Fruit fly (Drosophila melanogaster) whole organism, embryonic: ENCODE results near the gene CG42269.
A peak's percentile ranks its signal among the peaks of the same experiment; 100 is the strongest.

Source experiments
- CG1024 ChIP-seq: fragments of 200-800 bp; sonication (Bioruptor generic); IDR thresholded peaks from 2 replicates; pipeline ENCODE4 v1.3.6; 2022; ENCODE audit warnings: missing biosample characterization, missing genetic modification characterization
- CG12104 ChIP-seq: fragments of 200-800 bp; sonication (Bioruptor generic); optimal IDR thresholded peaks from 3 replicates; lab custom pipeline; 2016; ENCODE audit warnings: missing biosample characterization, missing genetic modification characterization
- CG12744 ChIP-seq: fragments of 200-800 bp; sonication (Bioruptor generic); optimal IDR thresholded peaks from 2 replicates; lab custom pipeline; 2016; ENCODE audit warnings: missing biosample characterization, missing genetic modification characterization
- CG13123 ChIP-seq: fragments of 200-800 bp; sonication (Bioruptor generic); optimal IDR thresholded peaks from 2 replicates; lab custom pipeline; 2016; ENCODE audit warnings: missing biosample characterization, missing genetic modification characterization
- CG13894 ChIP-seq: fragments of 200-800 bp; sonication (Bioruptor generic); optimal IDR thresholded peaks from 3 replicates; lab custom pipeline; 2018; ENCODE audit warnings: missing biosample characterization, mild to moderate bottlenecking, missing genetic modification characterization, moderate library complexity
- CG17612 ChIP-seq: fragments of 200-800 bp; sonication (Bioruptor generic); IDR thresholded peaks from 2 replicates; pipeline ENCODE4 v1.3.6; 2022; ENCODE audit warnings: missing biosample characterization, missing genetic modification characterization
- CG18476 ChIP-seq: fragments of 200-800 bp; sonication (Bioruptor generic); optimal IDR thresholded peaks from 2 replicates; lab custom pipeline; 2016; ENCODE audit warnings: missing biosample characterization, mild to moderate bottlenecking, missing genetic modification characterization
- CG2199 ChIP-seq: fragments of 200-800 bp; sonication (Bioruptor generic); IDR thresholded peaks from 3 replicates; pipeline ENCODE4 v1.3.6; 2022; ENCODE audit warnings: missing biosample characterization, missing genetic modification characterization
- CG3726 ChIP-seq: fragments of 200-800 bp; sonication (Bioruptor generic); IDR thresholded peaks from 3 replicates; pipeline ENCODE4, ENCODE4 v1.3.6; 2022; ENCODE audit warnings: missing biosample characterization, missing genetic modification characterization
- CG6683 ChIP-seq: fragments of 200-800 bp; sonication (Bioruptor generic); optimal IDR thresholded peaks from 2 replicates; lab custom pipeline; 2017; ENCODE audit warnings: missing biosample characterization, mild to moderate bottlenecking, missing genetic modification characterization, missing genetic modification reagents
- CG7357 ChIP-seq: fragments of 200-800 bp; sonication (Bioruptor generic); IDR thresholded peaks from 3 replicates; pipeline ENCODE4 v1.3.6; 2022; ENCODE audit warnings: missing biosample characterization, missing genetic modification characterization
- CG7786 ChIP-seq: fragments of 200-800 bp; sonication (Bioruptor generic); optimal IDR thresholded peaks from 2 replicates; lab custom pipeline; 2016; ENCODE audit warnings: missing biosample characterization, missing genetic modification characterization
- CG7839 ChIP-seq: fragments of 200-800 bp; sonication (Bioruptor generic); optimal IDR thresholded peaks from 3 replicates; lab custom pipeline; 2018; ENCODE audit warnings: missing biosample characterization, mild to moderate bottlenecking, missing genetic modification characterization, moderate library complexity
- CG7928 ChIP-seq: fragments of 200-800 bp; sonication (Bioruptor generic); optimal IDR thresholded peaks from 2 replicates; lab custom pipeline; 2017; ENCODE audit warnings: missing biosample characterization, mild to moderate bottlenecking, missing genetic modification characterization
- CG8944 ChIP-seq: fragments of 200-800 bp; sonication (Bioruptor generic); optimal IDR thresholded peaks from 3 replicates; lab custom pipeline; 2016; ENCODE audit warnings: missing biosample characterization, missing genetic modification characterization
- Camta ChIP-seq: fragments of 200-800 bp; sonication (Bioruptor generic); optimal IDR thresholded peaks from 2 replicates; lab custom pipeline; 2016; ENCODE audit warnings: missing biosample characterization, missing genetic modification characterization
- CoRest ChIP-seq: fragments of 200-800 bp; sonication (Bioruptor generic); optimal IDR thresholded peaks from 3 replicates; lab custom pipeline; 2018; ENCODE audit warnings: missing biosample characterization, mild to moderate bottlenecking, missing genetic modification characterization, moderate library complexity
- D19B ChIP-seq: fragments of 200-800 bp; sonication (Bioruptor generic); optimal IDR thresholded peaks from 2 replicates; lab custom pipeline; 2017; ENCODE audit warnings: missing biosample characterization, mild to moderate bottlenecking, missing genetic modification characterization
- Doc2 ChIP-seq: fragments of 200-800 bp; sonication (Bioruptor generic); IDR thresholded peaks from 2 replicates; pipeline ENCODE4 v1.3.6; 2022; ENCODE audit warnings: missing biosample characterization, missing genetic modification characterization
- Fer3 ChIP-seq: fragments of 200-800 bp; sonication (Bioruptor generic); optimal IDR thresholded peaks from 2 replicates; lab custom pipeline; 2018; ENCODE audit warnings: missing biosample characterization, mild to moderate bottlenecking, missing genetic modification characterization, moderate library complexity
- H15 ChIP-seq: fragments of 200-800 bp; sonication (Bioruptor generic); IDR thresholded peaks from 3 replicates; pipeline ENCODE4 v1.3.6; 2022; ENCODE audit warnings: missing biosample characterization, missing genetic modification characterization
- HLH54F ChIP-seq: fragments of 200-800 bp; sonication (Bioruptor generic); optimal IDR thresholded peaks from 3 replicates; lab custom pipeline; 2016; ENCODE audit warnings: missing biosample characterization, missing genetic modification characterization
- Hr51 ChIP-seq, 2 experiments: fragments of 200-800 bp; sonication (Bioruptor generic); optimal IDR thresholded peaks; 2 replicates in 1 of 2; 3 replicates in 1 of 2; lab custom pipeline; 2016 to 2018; ENCODE audit warnings: missing biosample characterization in 2 of 2, missing genetic modification characterization in 2 of 2, mild to moderate bottlenecking in 1 of 2, moderate library complexity in 1 of 2
- Lhr ChIP-seq: fragments of 200-800 bp; sonication (Bioruptor generic); optimal IDR thresholded peaks from 3 replicates; lab custom pipeline; 2017; ENCODE audit warnings: mild to moderate bottlenecking, missing biosample characterization, missing genetic modification reagents, missing genetic modification characterization
- MTF-1 ChIP-seq: fragments of 200-800 bp; sonication (Bioruptor generic); optimal IDR thresholded peaks from 2 replicates; lab custom pipeline; 2018; ENCODE audit warnings: missing biosample characterization, mild to moderate bottlenecking, missing genetic modification characterization, borderline replicate concordance
- NC2β ChIP-seq: fragments of 200-800 bp; sonication (Bioruptor generic); optimal IDR thresholded peaks from 2 replicates; lab custom pipeline; 2016; ENCODE audit warnings: missing biosample characterization, missing genetic modification characterization
- Oaz ChIP-seq: fragments of 200-800 bp; sonication (Bioruptor generic); IDR thresholded peaks from 2 replicates; pipeline ENCODE4 v1.3.6; 2022; ENCODE audit warnings: missing biosample characterization, missing genetic modification characterization
- Scr ChIP-seq: fragments of 200-800 bp; sonication (Bioruptor generic); IDR thresholded peaks from 2 replicates; pipeline ENCODE4 v1.3.6; 2022; ENCODE audit warnings: missing biosample characterization, missing genetic modification characterization; ENCODE audit not compliant: partially characterized antibody
- Ssrp ChIP-seq: fragments of 200-800 bp; sonication (Bioruptor generic); optimal IDR thresholded peaks from 2 replicates; lab custom pipeline; 2018; ENCODE audit warnings: missing biosample characterization, mild to moderate bottlenecking, missing genetic modification characterization, moderate library complexity
- Stat92E ChIP-seq, 3 experiments: fragments of >200 bp in 2 of 3; fragments of 200-800 bp in 1 of 3; sonication (Bioruptor generic) in 1 of 3; optimal IDR thresholded peaks; 2 replicates each; lab custom pipeline; 2017 to 2019; ENCODE audit warnings: missing biosample characterization in 3 of 3, missing genetic modification characterization in 3 of 3, mild to moderate bottlenecking in 1 of 3, moderate library complexity in 1 of 3
- Vsx1 ChIP-seq: fragments of 200-800 bp; sonication (Bioruptor generic); optimal IDR thresholded peaks from 2 replicates; lab custom pipeline; 2017; ENCODE audit warnings: missing biosample characterization, mild to moderate bottlenecking, missing genetic modification characterization, missing genetic modification reagents
- aop ChIP-seq: fragments of 200-800 bp; sonication (Bioruptor generic); IDR thresholded peaks from 2 replicates; pipeline ENCODE4 v1.3.6; 2022; ENCODE audit warnings: missing biosample characterization, missing genetic modification characterization
- br ChIP-seq: fragments of >200 bp; optimal IDR thresholded peaks from 2 replicates; lab custom pipeline; 2017
- btn ChIP-seq: fragments of 200-800 bp; sonication (Bioruptor generic); optimal IDR thresholded peaks from 2 replicates; lab custom pipeline; 2016; ENCODE audit warnings: missing biosample characterization, missing genetic modification characterization
- emc ChIP-seq: fragments of 200-800 bp; sonication (Bioruptor generic); optimal IDR thresholded peaks from 2 replicates; lab custom pipeline; 2016; ENCODE audit warnings: missing biosample characterization, missing genetic modification characterization
- gcm ChIP-seq: fragments of 200-800 bp; sonication (Bioruptor generic); optimal IDR thresholded peaks from 2 replicates; lab custom pipeline; 2019; ENCODE audit warnings: missing biosample characterization, mild to moderate bottlenecking, missing genetic modification characterization, moderate library complexity
- knrl ChIP-seq: fragments of 200-800 bp; sonication (Bioruptor generic); IDR thresholded peaks from 3 replicates; pipeline ENCODE4 v1.3.6; 2022; ENCODE audit warnings: missing biosample characterization, missing genetic modification characterization; ENCODE audit not compliant: partially characterized antibody
- maf-S ChIP-seq: fragments of 200-800 bp; sonication (Bioruptor generic); optimal IDR thresholded peaks from 2 replicates; lab custom pipeline; 2016; ENCODE audit warnings: missing biosample characterization, missing genetic modification characterization
- mam ChIP-seq: fragments of 200-800 bp; sonication (Bioruptor generic); optimal IDR thresholded peaks from 3 replicates; lab custom pipeline; 2016; ENCODE audit warnings: missing biosample characterization, missing genetic modification characterization
- mld ChIP-seq: fragments of 200-800 bp; sonication (Bioruptor generic); IDR thresholded peaks from 3 replicates; pipeline ENCODE4 v1.3.6; 2022; ENCODE audit warnings: missing biosample characterization, missing genetic modification characterization; ENCODE audit not compliant: partially characterized antibody
- p53 ChIP-seq: fragments of 200-800 bp; sonication (Bioruptor generic); optimal IDR thresholded peaks from 2 replicates; lab custom pipeline; 2016; ENCODE audit warnings: missing biosample characterization, missing genetic modification characterization
- peb ChIP-seq: fragments of 200-800 bp; sonication (Bioruptor generic); IDR thresholded peaks from 2 replicates; pipeline ENCODE4 v1.3.6; 2022; ENCODE audit warnings: missing biosample characterization, missing genetic modification characterization
- ranshi ChIP-seq: fragments of 200-800 bp; sonication (Bioruptor generic); IDR thresholded peaks from 2 replicates; pipeline ENCODE4 v1.3.6; 2022; ENCODE audit warnings: missing biosample characterization, missing genetic modification characterization
- repo ChIP-seq: fragments of 200-800 bp; sonication (Bioruptor generic); optimal IDR thresholded peaks from 2 replicates; lab custom pipeline; 2016; ENCODE audit warnings: missing biosample characterization, missing genetic modification characterization
- sens ChIP-seq: fragments of 200-800 bp; sonication (Bioruptor generic); peaks from one replicate; lab custom pipeline; 2016; ENCODE audit warnings: missing biosample characterization, missing genetic modification characterization
- sens-2 ChIP-seq: fragments of 200-800 bp; sonication (Bioruptor generic); IDR thresholded peaks from 2 replicates; pipeline ENCODE4 v1.3.6; 2022; ENCODE audit warnings: missing biosample characterization, missing genetic modification characterization
- slbo ChIP-seq: fragments of 200-800 bp; sonication (Bioruptor generic); IDR thresholded peaks from 2 replicates; pipeline ENCODE4 v1.3.6; 2022; ENCODE audit warnings: missing biosample characterization, missing genetic modification characterization
- slp2 ChIP-seq: fragments of 200-800 bp; sonication (Bioruptor generic); optimal IDR thresholded peaks from 2 replicates; lab custom pipeline; 2016; ENCODE audit warnings: missing biosample characterization, missing genetic modification characterization
- stc ChIP-seq: fragments of 200-800 bp; sonication (Bioruptor generic); IDR thresholded peaks from 2 replicates; pipeline ENCODE4 v1.3.6; 2022; ENCODE audit warnings: missing biosample characterization, missing genetic modification characterization
- unpg ChIP-seq: fragments of 200-800 bp; sonication (Bioruptor generic); optimal IDR thresholded peaks from 3 replicates; lab custom pipeline; 2018; ENCODE audit warnings: missing biosample characterization, mild to moderate bottlenecking, missing genetic modification characterization, moderate library complexity
- zf30C ChIP-seq: fragments of 200-800 bp; sonication (Bioruptor generic); optimal IDR thresholded peaks from 3 replicates; lab custom pipeline; 2018; ENCODE audit warnings: missing biosample characterization, mild to moderate bottlenecking, missing genetic modification characterization

Gene CG42269

DNA sequence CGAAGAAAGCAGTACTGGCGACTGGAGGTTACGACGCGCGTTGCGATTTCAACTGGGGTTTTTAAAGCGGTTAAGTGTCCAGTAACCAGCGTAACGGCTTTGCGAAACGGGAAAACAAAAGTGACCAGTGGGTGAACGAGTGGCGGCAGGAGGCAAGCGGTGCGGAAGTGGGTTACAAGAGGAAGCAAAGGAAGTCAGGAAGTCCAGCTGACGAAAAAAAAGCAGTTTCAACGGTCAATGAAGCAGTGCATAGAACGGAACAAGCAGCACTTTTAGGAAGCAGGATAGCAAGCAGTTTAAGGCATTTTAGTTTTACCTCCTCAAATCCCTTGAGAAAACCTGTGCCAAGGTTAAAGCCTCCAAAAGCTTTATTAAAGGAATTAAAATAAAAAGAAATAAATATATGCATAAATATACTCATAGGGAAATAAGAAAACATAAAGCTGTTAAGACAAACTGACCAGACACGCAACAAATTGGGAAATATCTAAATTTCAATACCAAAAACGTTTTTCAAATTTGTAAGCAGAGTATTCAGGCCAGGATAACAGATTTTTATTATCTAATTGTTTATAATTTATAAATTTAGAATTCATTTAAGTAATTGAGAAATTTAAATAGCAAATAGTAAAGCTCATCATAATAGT lies 6.9 kb upstream of the CG42269 start, which contains the start of gene CG6592 (continued):
- no peak for TF ChIP-seq CG13123
- TF ChIP-seq slp2 (GFP tag; lab: Kevin White, UChicago): peak; percentile 4
- TF ChIP-seq aop: peak; percentile 40; the same call in 1 of the 2 replicates
- peak; percentile 4 for TF ChIP-seq mam
- no peak for TF ChIP-seq stc (GFP tag; lab: Robert Waterston, UW)
- TF ChIP-seq CG2199 (GFP tag; lab: Robert Waterston, UW): no peak
- no peak for TF ChIP-seq br (lab: Kevin White, UChicago)
- no peak for TF ChIP-seq CG8944 (GFP tag; lab: Kevin White, UChicago)
- no peak for TF ChIP-seq Fer3 (tag; lab: Kevin White, UChicago)
- TF ChIP-seq CG13894: no peak
- TF ChIP-seq ranshi (GFP tag; lab: Robert Waterston, UW): no peak
- peak; percentile 20 for TF ChIP-seq Ssrp (tag; lab: Kevin White, UChicago)
- TF ChIP-seq Hr51 (GFP tag; optimal IDR thresholded peaks at IDR 0.05; lab: Kevin White, UChicago): peak in 1 of 2 experiments; percentile 14
- TF ChIP-seq CG7786 (GFP tag; lab: Kevin White, UChicago): no peak
- no peak for TF ChIP-seq CG12104 (GFP tag; lab: Kevin White, UChicago)
- no peak for TF ChIP-seq D19B
- TF ChIP-seq btn: no peak
- TF ChIP-seq knrl (GFP tag; lab: Robert Waterston, UW): peak; percentile 38; the same call in 1 of the 3 replicates
- TF ChIP-seq emc (GFP tag; lab: Kevin White, UChicago): no peak
- TF ChIP-seq Stat92E (GFP tag; optimal IDR thresholded peaks at IDR 0.05; lab: Kevin White, UChicago): no peak
- TF ChIP-seq zf30C (GFP tag; lab: Kevin White, UChicago): no peak
- TF ChIP-seq MTF-1 (GFP tag; lab: Kevin White, UChicago): no peak
- TF ChIP-seq CG7357 (GFP tag; lab: Robert Waterston, UW): no peak
- TF ChIP-seq sens: peak; percentile 80
- no peak for TF ChIP-seq Scr (GFP tag; lab: Robert Waterston, UW)
- TF ChIP-seq CG12744: peak; percentile 4
- no peak for TF ChIP-seq Doc2 (GFP tag; lab: Robert Waterston, UW)
- TF ChIP-seq CG17612: no peak
- peak; percentile 16; the same call in 1 of the 2 replicates for TF ChIP-seq CG1024
- no peak for TF ChIP-seq Vsx1
- peak; percentile 49 for TF ChIP-seq CG7839 (tag; lab: Kevin White, UChicago)
- TF ChIP-seq mld (GFP tag; lab: Robert Waterston, UW): no peak
- TF ChIP-seq gcm (GFP tag; lab: Kevin White, UChicago): no peak
- TF ChIP-seq HLH54F (GFP tag; lab: Kevin White, UChicago): no peak
- no peak for TF ChIP-seq slbo
- TF ChIP-seq p53 (GFP tag; lab: Kevin White, UChicago): no peak
- peak; percentile 69 for TF ChIP-seq NC2β (GFP tag; lab: Kevin White, UChicago)
- TF ChIP-seq Oaz (GFP tag; lab: Robert Waterston, UW): no peak
- no peak for TF ChIP-seq sens-2 (GFP tag; lab: Robert Waterston, UW)
- no peak for TF ChIP-seq H15
- peak; percentile 41 for TF ChIP-seq Camta
- peak; percentile 18 for TF ChIP-seq unpg (GFP tag; lab: Kevin White, UChicago)
- no peak for TF ChIP-seq CG3726
- TF ChIP-seq maf-S (GFP tag; lab: Kevin White, UChicago): no peak
- TF ChIP-seq repo (GFP tag; lab: Kevin White, UChicago): no peak
- no peak for TF ChIP-seq peb (GFP tag; lab: Robert Waterston, UW)
- peak; percentile 40 for TF ChIP-seq Lhr (GFP tag; lab: Kevin White, UChicago)
- no peak for TF ChIP-seq CG18476 (GFP tag; lab: Kevin White, UChicago)
- TF ChIP-seq CG6683 (GFP tag; lab: Kevin White, UChicago): no peak
- TF ChIP-seq CG7928 (GFP tag; lab: Kevin White, UChicago): no peak
- peak; percentile 58 for TF ChIP-seq CoRest (tag; lab: Kevin White, UChicago)
